Fruit fly (Drosophila melanogaster): Measurements from ENCODE around the gene bocks.

bocks gene

dm6 chr3R:9577382-9578137 lies 13.2 kb downstream of the bocks start, which contains the start of the genes Kap-alpha3 and Son (continued):
- TF ChIP-seq bab2 (GFP tag; optimal IDR thresholded peaks at IDR 0.05) (peak; percentile 92), CG32767 (GFP tag; IDR thresholded peaks at IDR 0.05) (peak; percentile 77), sens-2 (GFP tag; IDR thresholded peaks at IDR 0.05) (peak; percentile 94), CG3847 (GFP tag; IDR thresholded peaks at IDR 0.05) (peak; percentile 93), seq (GFP tag; IDR thresholded peaks at IDR 0.05) (peak; percentile 81), tx (GFP tag; optimal IDR thresholded peaks at IDR 0.05) (peak; percentile 82), vfl (GFP tag; optimal IDR thresholded peaks at IDR 0.05) (peak; percentile 88), Jarid2 (GFP tag; optimal IDR thresholded peaks at IDR 0.05) (peak; percentile 80), CG15479 (GFP tag; optimal IDR thresholded peaks at IDR 0.05) (peak; percentile 56), corto (GFP tag; optimal IDR thresholded peaks at IDR 0.05) (peak; percentile 29), CG15601 (tag; optimal IDR thresholded peaks at IDR 0.05) (peak; percentile 93), nmo (GFP tag; optimal IDR thresholded peaks at IDR 0.05) (peak; percentile 95), klu (GFP tag; IDR thresholded peaks at IDR 0.05) (peak; percentile 93), lov (optimal IDR thresholded peaks at IDR 0.05) (no peak), lov (GFP tag; IDR thresholded peaks at IDR 0.05) (peak; percentile 92), sr (GFP tag; IDR thresholded peaks at IDR 0.05) (peak; percentile 89), sob (GFP tag; IDR thresholded peaks at IDR 0.05) (peak; percentile 93), chm (GFP tag; IDR thresholded peaks at IDR 0.05) (peak; percentile 90), H2.0 (GFP tag; IDR thresholded peaks at IDR 0.05) (peak; percentile 84), h (optimal IDR thresholded peaks at IDR 0.05) (no peak), Ssrp (tag; optimal IDR thresholded peaks at IDR 0.05) (peak; percentile 79), nerfin-2 (GFP tag; IDR thresholded peaks at IDR 0.05; ENCODE audit: partially characterized antibody) (peak; percentile 65), dan (GFP tag; IDR thresholded peaks at IDR 0.05) (no peak), CG18476 (GFP tag; optimal IDR thresholded peaks at IDR 0.05) (peak; percentile 91), CG30403 (GFP tag; optimal IDR thresholded peaks at IDR 0.05) (peak; percentile 94), CG6813 (GFP tag; optimal IDR thresholded peaks at IDR 0.05) (peak; percentile 85), D19A (tag; optimal IDR thresholded peaks at IDR 0.05) (peak; percentile 69), nerfin-1 (tag; optimal IDR thresholded peaks at IDR 0.05) (peak; percentile 90), trem (tag; optimal IDR thresholded peaks at IDR 0.05) (peak; percentile 100), CG10565 (GFP tag; optimal IDR thresholded peaks at IDR 0.05) (peak; percentile 79), Eip74EF (GFP tag; optimal IDR thresholded peaks at IDR 0.05) (peak in 1 of 2 experiments; percentile 76), CG33213 (GFP tag; optimal IDR thresholded peaks at IDR 0.05) (peak; percentile 96), CG4617 (GFP tag; optimal IDR thresholded peaks at IDR 0.05; ENCODE audit: borderline replicate concordance) (peak; percentile 87), Asciz (GFP tag; optimal IDR thresholded peaks at IDR 0.05) (peak; percentile 90), YL-1 (GFP tag; optimal IDR thresholded peaks at IDR 0.05) (peak; percentile 99), sc (optimal IDR thresholded peaks at IDR 0.05) (no peak), sc (GFP tag; optimal IDR thresholded peaks at IDR 0.05) (peak; percentile 85), CG11085 (GFP tag; IDR thresholded peaks at IDR 0.05) (peak; percentile 93), CG4730 (GFP tag; IDR thresholded peaks at IDR 0.05) (peak; percentile 82), gt (GFP tag; IDR thresholded peaks at IDR 0.05) (peak; percentile 82), CG8290 (GFP tag; optimal IDR thresholded peaks at IDR 0.05) (peak; percentile 79), CG8290 (tag; optimal IDR thresholded peaks at IDR 0.05) (peak; percentile 79 to 95), Dip3 (GFP tag; optimal IDR thresholded peaks at IDR 0.05) (peak; percentile 95), CG3407 (GFP tag; optimal IDR thresholded peaks at IDR 0.05) (peak; percentile 93), ac (GFP tag; optimal IDR thresholded peaks at IDR 0.05) (peak; percentile 83), wor (GFP tag; IDR thresholded peaks at IDR 0.05) (peak; percentile 72), hbn (GFP tag; IDR thresholded peaks at IDR 0.05; ENCODE audit: partially characterized antibody) (peak; percentile 85), br (optimal IDR thresholded peaks at IDR 0.05) (no peak), crc (GFP tag; optimal IDR thresholded peaks at IDR 0.05) (peak; percentile 86), CTCF (GFP tag; optimal IDR thresholded peaks at IDR 0.05) (peak; percentile 63), CG4820 (GFP tag; optimal IDR thresholded peaks at IDR 0.05) (peak; percentile 88), CG17359 (tag; optimal IDR thresholded peaks at IDR 0.05) (peak; percentile 88)

All from whole organism, embryonic.